Fruit fly (Drosophila melanogaster) whole organism, prepupa: ENCODE data around the gene CG3473.

ENCODE experiments used
- Blimp-1 ChIP-seq: fragments of 200-800 bp; sonication (Bioruptor generic); optimal IDR thresholded peaks from 3 replicates; lab custom pipeline; 2017; ENCODE audit warnings: missing biosample characterization, missing genetic modification characterization, mild to moderate bottlenecking, moderate library complexity, missing genetic modification reagents
- CG10631 ChIP-seq: fragments of 200-800 bp; sonication (Bioruptor generic); optimal IDR thresholded peaks from 2 replicates; lab custom pipeline; 2016; ENCODE audit warnings: missing biosample characterization, missing genetic modification characterization
- CG11294 ChIP-seq: fragments of 200-800 bp; sonication (Bioruptor generic); IDR thresholded peaks from 2 replicates; pipeline ENCODE4 v1.3.6; 2022; ENCODE audit warnings: missing biosample characterization, missing genetic modification characterization
- CG11762 ChIP-seq: fragments of 200-800 bp; sonication (Bioruptor generic); optimal IDR thresholded peaks from 3 replicates; lab custom pipeline; 2016; ENCODE audit warnings: missing biosample characterization, missing genetic modification characterization; ENCODE audit not compliant: insufficient read depth
- CG11902 ChIP-seq: fragments of 200-800 bp; sonication (Bioruptor generic); optimal IDR thresholded peaks from 3 replicates; lab custom pipeline; 2016; ENCODE audit warnings: missing biosample characterization, missing genetic modification characterization
- CG1621 ChIP-seq: fragments of 200-800 bp; sonication (Bioruptor generic); optimal IDR thresholded peaks from 3 replicates; lab custom pipeline; 2018; ENCODE audit warnings: missing biosample characterization, mild to moderate bottlenecking, missing genetic modification characterization
- CG16779 ChIP-seq: fragments of 200-800 bp; sonication (Bioruptor generic); optimal IDR thresholded peaks from 3 replicates; lab custom pipeline; 2017; ENCODE audit warnings: missing biosample characterization, mild to moderate bottlenecking, missing genetic modification characterization
- CG3032 ChIP-seq: fragments of 200-800 bp; optimal IDR thresholded peaks from 2 replicates; lab custom pipeline; 2019; ENCODE audit warnings: missing biosample characterization, mild to moderate bottlenecking, missing genetic modification characterization, moderate library complexity
- CG31627 ChIP-seq: fragments of 200-800 bp; sonication (Bioruptor generic); optimal IDR thresholded peaks from 3 replicates; lab custom pipeline; 2016; ENCODE audit warnings: missing biosample characterization, missing genetic modification characterization
- CG32006 ChIP-seq: fragments of 200-800 bp; sonication (Bioruptor generic); optimal IDR thresholded peaks from 3 replicates; lab custom pipeline; 2017; ENCODE audit warnings: missing biosample characterization, mild to moderate bottlenecking, missing genetic modification characterization
- CG34406 ChIP-seq: fragments of 200-800 bp; sonication (Bioruptor generic); optimal IDR thresholded peaks from 3 replicates; lab custom pipeline; 2016; ENCODE audit warnings: missing biosample characterization, missing genetic modification characterization
- CG3919 ChIP-seq: fragments of 200-800 bp; sonication (Bioruptor generic); optimal IDR thresholded peaks from 3 replicates; lab custom pipeline; 2016; ENCODE audit warnings: missing biosample characterization, missing genetic modification characterization
- CG4318 ChIP-seq: fragments of 200-800 bp; sonication (Bioruptor generic); optimal IDR thresholded peaks from 3 replicates; lab custom pipeline; 2017; ENCODE audit warnings: missing biosample characterization, mild to moderate bottlenecking, missing genetic modification characterization
- CG6163 ChIP-seq: fragments of 200-800 bp; sonication (Bioruptor generic); IDR thresholded peaks from 3 replicates; pipeline ENCODE4 v1.3.6; 2022; ENCODE audit warnings: missing biosample characterization, missing genetic modification characterization
- CG6276 ChIP-seq: fragments of 200-800 bp; sonication (Bioruptor generic); optimal IDR thresholded peaks from 2 replicates; lab custom pipeline; 2017; ENCODE audit warnings: missing biosample characterization, mild to moderate bottlenecking, missing genetic modification characterization
- CG6792 ChIP-seq: fragments of 200-800 bp; sonication (Bioruptor generic); optimal IDR thresholded peaks from 3 replicates; lab custom pipeline; 2016; ENCODE audit warnings: missing biosample characterization, missing genetic modification characterization
- CG6808 ChIP-seq: fragments of 200-800 bp; sonication (Bioruptor generic); optimal IDR thresholded peaks from 3 replicates; lab custom pipeline; 2017; ENCODE audit warnings: missing biosample characterization, missing genetic modification characterization, mild to moderate bottlenecking, moderate library complexity, missing genetic modification reagents
- CG6854 ChIP-seq: fragments of 200-800 bp; sonication (Bioruptor generic); optimal IDR thresholded peaks from 2 replicates; lab custom pipeline; 2017; ENCODE audit warnings: missing biosample characterization, mild to moderate bottlenecking, missing genetic modification characterization
- CG7368 ChIP-seq: fragments of 200-800 bp; sonication (Bioruptor generic); optimal IDR thresholded peaks from 3 replicates; lab custom pipeline; 2016; ENCODE audit warnings: missing biosample characterization, missing genetic modification characterization
- CG8119 ChIP-seq: fragments of 200-800 bp; sonication (Bioruptor generic); IDR thresholded peaks from 3 replicates; pipeline ENCODE4 v1.3.6; 2022; ENCODE audit warnings: missing biosample characterization, missing genetic modification characterization
- CG8319 ChIP-seq: fragments of 200-800 bp; sonication (Bioruptor generic); optimal IDR thresholded peaks from 3 replicates; lab custom pipeline; 2016; ENCODE audit warnings: missing biosample characterization, missing genetic modification characterization
- Eip78C ChIP-seq: fragments of 200-800 bp; sonication (Bioruptor generic); peaks from one replicate; lab custom pipeline; 2016; ENCODE audit warnings: missing biosample characterization, missing genetic modification characterization
- Eip93F ChIP-seq: fragments of 200-800 bp; sonication (Bioruptor generic); optimal IDR thresholded peaks from 2 replicates; lab custom pipeline; 2016; ENCODE audit warnings: missing biosample characterization, mild to moderate bottlenecking, missing genetic modification characterization
- Ets21C ChIP-seq: fragments of 200-800 bp; sonication (Bioruptor generic); optimal IDR thresholded peaks from 3 replicates; lab custom pipeline; 2016; ENCODE audit warnings: missing biosample characterization, missing genetic modification characterization
- Ets96B ChIP-seq: fragments of 200-800 bp; optimal IDR thresholded peaks from 2 replicates; lab custom pipeline; 2019; ENCODE audit warnings: missing biosample characterization, mild to moderate bottlenecking, missing genetic modification characterization, moderate library complexity
- Gug ChIP-seq: fragments of 200-800 bp; sonication (Bioruptor generic); IDR thresholded peaks from 2 replicates; pipeline ENCODE4 v1.3.6; 2022; ENCODE audit warnings: missing biosample characterization, missing genetic modification characterization
- Hr39 ChIP-seq: fragments of 200-800 bp; sonication (Bioruptor generic); optimal IDR thresholded peaks from 2 replicates; lab custom pipeline; 2016; ENCODE audit warnings: missing biosample characterization, missing genetic modification characterization
- Hr4 ChIP-seq: fragments of 200-800 bp; sonication (Bioruptor generic); optimal IDR thresholded peaks from 3 replicates; lab custom pipeline; 2016; ENCODE audit warnings: missing biosample characterization, missing genetic modification characterization
- Lpt ChIP-seq: fragments of 200-800 bp; sonication (Bioruptor generic); optimal IDR thresholded peaks from 3 replicates; lab custom pipeline; 2016; ENCODE audit warnings: missing biosample characterization, missing genetic modification characterization
- Met ChIP-seq: fragments of 200-800 bp; sonication (Bioruptor generic); optimal IDR thresholded peaks from 3 replicates; lab custom pipeline; 2016; ENCODE audit warnings: missing biosample characterization, missing genetic modification characterization
- OdsH ChIP-seq: fragments of 200-800 bp; sonication (Bioruptor generic); optimal IDR thresholded peaks from 3 replicates; lab custom pipeline; 2016; ENCODE audit warnings: missing biosample characterization, missing genetic modification characterization
- Sox15 ChIP-seq: fragments of 200-800 bp; sonication (Bioruptor generic); optimal IDR thresholded peaks from 3 replicates; lab custom pipeline; 2016; ENCODE audit warnings: missing biosample characterization, missing genetic modification characterization
- achi ChIP-seq: fragments of 200-800 bp; sonication (Bioruptor generic); optimal IDR thresholded peaks from 3 replicates; lab custom pipeline; 2016; ENCODE audit warnings: missing biosample characterization, missing genetic modification characterization
- cyc ChIP-seq: fragments of 200-800 bp; sonication (Bioruptor generic); optimal IDR thresholded peaks from 3 replicates; lab custom pipeline; 2016; ENCODE audit warnings: missing biosample characterization, missing genetic modification characterization
- dac ChIP-seq: fragments of 200-800 bp; sonication (Bioruptor generic); optimal IDR thresholded peaks from 2 replicates; lab custom pipeline; 2017; ENCODE audit warnings: missing biosample characterization, mild to moderate bottlenecking, missing genetic modification characterization
- eg ChIP-seq: fragments of 200-800 bp; sonication (Bioruptor generic); IDR thresholded peaks from 3 replicates; pipeline ENCODE4 v1.3.6; 2022; ENCODE audit warnings: missing biosample characterization, missing genetic modification characterization
- esn ChIP-seq: fragments of 200-800 bp; sonication (Bioruptor generic); optimal IDR thresholded peaks from 2 replicates; lab custom pipeline; 2016; ENCODE audit warnings: missing biosample characterization, mild to moderate bottlenecking, missing genetic modification characterization, moderate library complexity
- fd59A ChIP-seq: fragments of 200-800 bp; sonication (Bioruptor generic); optimal IDR thresholded peaks from 2 replicates; lab custom pipeline; 2017; ENCODE audit warnings: missing biosample characterization, mild to moderate bottlenecking, missing genetic modification characterization, missing genetic modification reagents
- fkh ChIP-seq: fragments of 200-800 bp; sonication (Bioruptor generic); optimal IDR thresholded peaks from 3 replicates; lab custom pipeline; 2017; ENCODE audit warnings: missing biosample characterization, mild to moderate bottlenecking, missing genetic modification characterization, moderate library complexity
- lz ChIP-seq: fragments of 200-800 bp; sonication (Bioruptor generic); optimal IDR thresholded peaks from 3 replicates; lab custom pipeline; 2016; ENCODE audit warnings: missing biosample characterization, missing genetic modification characterization
- net ChIP-seq: fragments of 200-800 bp; sonication (Bioruptor generic); optimal IDR thresholded peaks from 3 replicates; lab custom pipeline; 2016; ENCODE audit warnings: missing biosample characterization, missing genetic modification characterization
- pdm3 ChIP-seq: fragments of 200-800 bp; sonication (Bioruptor generic); optimal IDR thresholded peaks from 3 replicates; lab custom pipeline; 2016; ENCODE audit warnings: missing biosample characterization, missing genetic modification characterization
- salr ChIP-seq, 2 experiments: fragments of 200-800 bp; sonication (Bioruptor generic); optimal IDR thresholded peaks; 3 replicates each; lab custom pipeline; 2016 to 2018; ENCODE audit warnings: missing biosample characterization in 2 of 2, missing genetic modification characterization in 2 of 2, mild to moderate bottlenecking in 1 of 2
- spab ChIP-seq: fragments of 200-800 bp; sonication (Bioruptor generic); optimal IDR thresholded peaks from 2 replicates; lab custom pipeline; 2017; ENCODE audit warnings: missing biosample characterization, mild to moderate bottlenecking, missing genetic modification characterization, missing genetic modification reagents
- ss ChIP-seq, 2 experiments: fragments of 200-800 bp; sonication (Bioruptor generic); optimal IDR thresholded peaks; 2 replicates in 1 of 2; 3 replicates in 1 of 2; lab custom pipeline; 2017 to 2018; ENCODE audit warnings: mild to moderate bottlenecking in 2 of 2, missing biosample characterization in 2 of 2, missing genetic modification characterization in 2 of 2, moderate library complexity in 1 of 2
- svp ChIP-seq: fragments of 200-800 bp; sonication (Bioruptor generic); peaks from one replicate; lab custom pipeline; 2016; ENCODE audit warnings: missing biosample characterization, missing genetic modification characterization
- topi ChIP-seq: fragments of 200-800 bp; sonication (Bioruptor generic); optimal IDR thresholded peaks from 3 replicates; lab custom pipeline; 2016; ENCODE audit warnings: missing biosample characterization, missing genetic modification characterization
- vri ChIP-seq: fragments of 200-800 bp; sonication (Bioruptor generic); optimal IDR thresholded peaks from 3 replicates; lab custom pipeline; 2016; ENCODE audit warnings: missing biosample characterization, mild to moderate bottlenecking, missing genetic modification characterization

The CG3473 gene

dm6 chr2L:14539872-14540524, 23.5 kb downstream of the CG3473 start:
- TF ChIP-seq CG32006 (GFP tag; lab: Kevin White, UChicago) (no peak), CG6163 (GFP tag; lab: Robert Waterston, UW) (no peak), CG1621 (tag; lab: Kevin White, UChicago) (no peak), Sox15 (GFP tag; lab: Kevin White, UChicago) (no peak), CG31627 (GFP tag; lab: Kevin White, UChicago) (peak; percentile 13), Eip93F (GFP tag; lab: Kevin White, UChicago) (no peak), CG11902 (no peak), Lpt (GFP tag; lab: Kevin White, UChicago) (no peak), ss (GFP tag; optimal IDR thresholded peaks at IDR 0.05; lab: Kevin White, UChicago) (no peak), achi (no peak), Ets21C (GFP tag; lab: Kevin White, UChicago) (no peak), svp (no peak), CG11762 (no peak), vri (GFP tag; lab: Kevin White, UChicago) (no peak), pdm3 (no peak), topi (GFP tag; lab: Kevin White, UChicago) (peak; percentile 23), CG11294 (GFP tag; lab: Robert Waterston, UW) (no peak), CG8119 (GFP tag; lab: Robert Waterston, UW) (no peak), Blimp-1 (GFP tag; lab: Kevin White, UChicago) (no peak), esn (GFP tag; lab: Kevin White, UChicago) (peak; percentile 28), Hr39 (peak; percentile 0), CG6276 (GFP tag; lab: Kevin White, UChicago) (no peak), CG3919 (GFP tag; lab: Kevin White, UChicago) (no peak), fkh (GFP tag; lab: Kevin White, UChicago) (no peak), CG10631 (GFP tag; lab: Kevin White, UChicago) (no peak), CG16779 (no peak), lz (GFP tag; lab: Kevin White, UChicago) (peak; percentile 8), CG34406 (no peak), Met (peak; percentile 40), Eip78C (GFP tag; lab: Kevin White, UChicago) (peak; percentile 38)

dm6 chr2L:14538853-14539358, 24.6 kb downstream of the CG3473 start:
- TF ChIP-seq CG32006 (GFP tag; lab: Kevin White, UChicago) (no peak), CG16779 (no peak), CG3032 (tag; lab: Kevin White, UChicago) (no peak), CG7368 (GFP tag; lab: Kevin White, UChicago) (no peak), lz (GFP tag; lab: Kevin White, UChicago) (peak; percentile 37), CG6792 (peak; percentile 8), salr (GFP tag; optimal IDR thresholded peaks at IDR 0.05; lab: Kevin White, UChicago) (no peak), Eip78C (GFP tag; lab: Kevin White, UChicago) (peak; percentile 76), topi (GFP tag; lab: Kevin White, UChicago) (peak; percentile 36), fkh (GFP tag; lab: Kevin White, UChicago) (no peak), achi (no peak), Met (peak; percentile 11), pdm3 (no peak), fd59A (GFP tag; lab: Kevin White, UChicago) (no peak), Ets96B (tag; lab: Kevin White, UChicago) (no peak), CG8119 (GFP tag; lab: Robert Waterston, UW) (no peak), esn (GFP tag; lab: Kevin White, UChicago) (peak; percentile 33), dac (GFP tag; lab: Kevin White, UChicago) (no peak), Eip93F (GFP tag; lab: Kevin White, UChicago) (no peak), CG6808 (GFP tag; lab: Kevin White, UChicago) (no peak), Hr4 (GFP tag; lab: Kevin White, UChicago) (no peak), CG11762 (no peak), net (GFP tag; lab: Kevin White, UChicago) (no peak), CG6854 (no peak), spab (GFP tag; lab: Kevin White, UChicago) (no peak), OdsH (GFP tag; lab: Kevin White, UChicago) (peak; percentile 34), Hr39 (peak; percentile 13), vri (GFP tag; lab: Kevin White, UChicago) (no peak), Ets21C (GFP tag; lab: Kevin White, UChicago) (no peak), Gug (GFP tag; lab: Robert Waterston, UW) (no peak), eg (GFP tag; lab: Robert Waterston, UW) (no peak), CG8319 (GFP tag; lab: Kevin White, UChicago) (no peak), cyc (peak; percentile 39), CG4318 (GFP tag; lab: Kevin White, UChicago) (no peak)
